Fruit fly (Drosophila melanogaster) whole organism, wandering third instar larva: ENCODE data around the gene CG15546.
A peak's percentile ranks its signal among the peaks of the same experiment; 100 is the strongest.

ENCODE experiments used
- Abd-B ChIP-seq: fragments of >200 bp; optimal IDR thresholded peaks from 2 replicates; lab custom pipeline; 2017; ENCODE audit warnings: missing biosample characterization, missing genetic modification characterization
- CG32264 ChIP-seq: fragments of 200-800 bp; sonication (Bioruptor generic); optimal IDR thresholded peaks from 2 replicates; lab custom pipeline; 2016; ENCODE audit warnings: missing biosample characterization, missing genetic modification characterization
- CG9705 ChIP-seq: fragments of 200-800 bp; sonication (Bioruptor generic); optimal IDR thresholded peaks from 2 replicates; lab custom pipeline; 2018; ENCODE audit warnings: missing biosample characterization, mild to moderate bottlenecking, missing genetic modification characterization
- CrebA ChIP-seq: fragments of 200-800 bp; sonication (Bioruptor generic); optimal IDR thresholded peaks from 2 replicates; lab custom pipeline; 2016; ENCODE audit warnings: missing biosample characterization, mild to moderate bottlenecking, missing genetic modification characterization, borderline replicate concordance
- Dfd ChIP-seq: fragments of >200 bp; optimal IDR thresholded peaks from 2 replicates; lab custom pipeline; 2017; ENCODE audit warnings: missing biosample characterization, missing genetic modification characterization
- Dif ChIP-seq: fragments of 200-275, 200-300 bp; sonication (Bioruptor generic); optimal IDR thresholded peaks from 2 replicates; lab custom pipeline; 2018; ENCODE audit warnings: missing biosample characterization, missing genetic modification characterization; ENCODE audit not compliant: partially characterized antibody
- HLH106 ChIP-seq: fragments of 200-800 bp; optimal IDR thresholded peaks from 3 replicates; lab custom pipeline; 2019; ENCODE audit warnings: missing biosample characterization, mild to moderate bottlenecking, missing genetic modification characterization, moderate library complexity
- Hnf4 ChIP-seq: fragments of 200-800 bp; sonication (Bioruptor generic); optimal IDR thresholded peaks from 2 replicates; lab custom pipeline; 2016; ENCODE audit warnings: missing biosample characterization, mild to moderate bottlenecking, missing genetic modification characterization
- Hr78 ChIP-seq: fragments of >200 bp; optimal IDR thresholded peaks from 2 replicates; lab custom pipeline; 2017; ENCODE audit warnings: missing biosample characterization, missing genetic modification characterization
- Hr83 ChIP-seq: fragments of 200-300 bp; sonication (Bioruptor generic); optimal IDR thresholded peaks from 2 replicates; lab custom pipeline; 2016; ENCODE audit warnings: missing biosample characterization, mild to moderate bottlenecking, missing genetic modification characterization, moderate library complexity; ENCODE audit not compliant: poor library complexity, severe bottlenecking
- Jra ChIP-seq: sonication (Bioruptor generic); optimal IDR thresholded peaks from 2 replicates; lab custom pipeline; 2016; ENCODE audit warnings: missing biosample characterization, missing genetic modification characterization
- Mio ChIP-seq: sonication (Bioruptor generic); optimal IDR thresholded peaks from 2 replicates; lab custom pipeline; 2016; ENCODE audit warnings: missing biosample characterization, missing genetic modification characterization
- Myc ChIP-seq: fragments of >200 bp; optimal IDR thresholded peaks from 2 replicates; lab custom pipeline; 2017
- N ChIP-seq: fragments of >200 bp; optimal IDR thresholded peaks from 2 replicates; lab custom pipeline; 2018; ENCODE audit warnings: missing biosample characterization, missing external identifiers, missing genetic modification characterization
- OdsH ChIP-seq: fragments of 200-800 bp; sonication (Bioruptor generic); optimal IDR thresholded peaks from 2 replicates; lab custom pipeline; 2016; ENCODE audit warnings: missing biosample characterization, mild to moderate bottlenecking, missing genetic modification characterization
- Rel ChIP-seq, 2 experiments: fragments of 200-800 bp; sonication (Bioruptor generic) in 1 of 2; optimal IDR thresholded peaks; 2 replicates in 1 of 2; 3 replicates in 1 of 2; lab custom pipeline; 2016 to 2019; ENCODE audit warnings: mild to moderate bottlenecking in 2 of 2, missing biosample characterization in 2 of 2, missing genetic modification characterization in 2 of 2, moderate library complexity in 1 of 2
- Sp1 ChIP-seq: fragments of 200-800 bp; sonication (Bioruptor generic); optimal IDR thresholded peaks from 3 replicates; lab custom pipeline; 2019; ENCODE audit warnings: missing biosample characterization, mild to moderate bottlenecking, missing genetic modification characterization, moderate library complexity
- Vsx2 ChIP-seq: fragments of 200-300, 225-300 bp; sonication (Bioruptor generic); optimal IDR thresholded peaks from 2 replicates; lab custom pipeline; 2018; ENCODE audit warnings: missing biosample characterization, missing genetic modification characterization; ENCODE audit not compliant: partially characterized antibody
- brk ChIP-seq: fragments of 200-800 bp; sonication (Bioruptor generic); optimal IDR thresholded peaks from 2 replicates; lab custom pipeline; 2016; ENCODE audit warnings: missing biosample characterization, mild to moderate bottlenecking, missing genetic modification characterization
- dl ChIP-seq, 2 experiments: fragments of 175-275, 200-275 bp in 1 of 2; fragments of 200-275 bp in 1 of 2; sonication (Bioruptor generic); optimal IDR thresholded peaks; lab custom pipeline; 2018; ENCODE audit warnings: mild to moderate bottlenecking in 2 of 2, missing biosample characterization in 2 of 2, missing genetic modification characterization in 2 of 2, moderate library complexity in 2 of 2; ENCODE audit not compliant: partially characterized antibody in 2 of 2, insufficient read depth in 1 of 2
- dmrt93B ChIP-seq: fragments of 200-800 bp; sonication (Bioruptor generic); optimal IDR thresholded peaks from 2 replicates; lab custom pipeline; 2018; ENCODE audit warnings: missing biosample characterization, mild to moderate bottlenecking, missing genetic modification characterization
- dsf ChIP-seq: sonication (Bioruptor generic); optimal IDR thresholded peaks from 2 replicates; lab custom pipeline; 2016; ENCODE audit warnings: missing biosample characterization, missing genetic modification characterization, borderline replicate concordance
- ey ChIP-seq: fragments of 200-800 bp; sonication (Bioruptor generic); optimal IDR thresholded peaks from 2 replicates; lab custom pipeline; 2016; ENCODE audit warnings: missing biosample characterization, missing genetic modification characterization
- foxo ChIP-seq, 2 experiments: fragments of 200-800 bp; sonication (Bioruptor generic); optimal IDR thresholded peaks; 2 replicates in 1 of 2; 3 replicates in 1 of 2; lab custom pipeline; 2016 to 2017; ENCODE audit warnings: missing biosample characterization in 2 of 2, missing genetic modification characterization in 2 of 2
- fru ChIP-seq: fragments of 200-800 bp; sonication (Bioruptor generic); optimal IDR thresholded peaks from 3 replicates; lab custom pipeline; 2016; ENCODE audit warnings: missing biosample characterization, mild to moderate bottlenecking, missing genetic modification characterization
- h ChIP-seq: fragments of 200-800 bp; sonication (Bioruptor generic); optimal IDR thresholded peaks from 3 replicates; lab custom pipeline; 2016; ENCODE audit warnings: missing biosample characterization, mild to moderate bottlenecking, missing genetic modification characterization
- jim ChIP-seq: fragments of 175-275, 200-325 bp; sonication (Bioruptor generic); optimal IDR thresholded peaks from 2 replicates; lab custom pipeline; 2016; ENCODE audit warnings: missing biosample characterization, mild to moderate bottlenecking, missing genetic modification characterization
- lola ChIP-seq: fragments of >200 bp; optimal IDR thresholded peaks from 2 replicates; lab custom pipeline; 2017; ENCODE audit warnings: missing biosample characterization, missing genetic modification characterization
- pan ChIP-seq: fragments of >200 bp; optimal IDR thresholded peaks from 2 replicates; lab custom pipeline; 2017
- psq ChIP-seq: fragments of 200-800 bp; sonication (Bioruptor generic); optimal IDR thresholded peaks from 3 replicates; lab custom pipeline; 2017; ENCODE audit warnings: missing biosample characterization, mild to moderate bottlenecking, missing genetic modification characterization, moderate library complexity
- rgr ChIP-seq: fragments of 200-800 bp; sonication (Bioruptor generic); optimal IDR thresholded peaks from 3 replicates; lab custom pipeline; 2016; ENCODE audit warnings: missing biosample characterization, mild to moderate bottlenecking, missing genetic modification characterization
- sv ChIP-seq: fragments of 200-800 bp; sonication (Bioruptor generic); optimal IDR thresholded peaks from 3 replicates; lab custom pipeline; 2016; ENCODE audit warnings: missing biosample characterization, missing genetic modification characterization
- tai ChIP-seq: sonication (Bioruptor generic); optimal IDR thresholded peaks from 2 replicates; lab custom pipeline; 2016; ENCODE audit warnings: missing biosample characterization, missing genetic modification characterization
- usp ChIP-seq: fragments of >200 bp; optimal IDR thresholded peaks from 2 replicates; lab custom pipeline; 2017; ENCODE audit warnings: missing biosample characterization, missing genetic modification characterization
- woc ChIP-seq: sonication (Bioruptor generic); optimal IDR thresholded peaks from 2 replicates; lab custom pipeline; 2016; ENCODE audit warnings: missing biosample characterization, mild to moderate bottlenecking, missing genetic modification characterization

The CG15546 gene

DNA sequence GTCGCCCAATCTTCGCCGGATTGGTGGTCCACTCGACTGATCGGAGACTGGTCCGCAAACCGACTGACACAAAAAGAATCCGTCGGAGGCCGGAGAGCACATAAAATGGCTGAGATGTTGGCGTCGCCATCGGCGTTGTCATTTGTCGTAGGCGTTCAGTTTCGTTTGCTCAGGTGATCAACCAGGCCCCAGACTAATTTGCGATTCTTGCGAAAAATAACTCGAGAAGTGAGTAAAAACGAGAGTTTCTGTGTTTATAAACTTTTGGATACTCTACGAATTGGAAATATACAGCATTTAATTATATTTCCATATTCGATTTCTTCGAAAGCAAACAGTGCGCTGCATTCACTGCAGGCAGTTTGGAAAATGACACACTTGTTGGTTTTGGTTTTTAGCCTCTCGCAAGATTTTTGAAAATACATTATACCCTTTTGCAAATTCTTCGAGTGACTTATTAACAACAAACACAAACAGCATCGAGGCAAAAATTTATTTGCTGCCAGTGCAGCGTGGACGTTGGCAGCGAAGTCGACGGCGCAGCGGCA, at the start of gene CG15546:
Gene CG15546 (minus strand): TSS at position 51 of the 548 bp plus-strand sequence.
- TF ChIP-seq Rel (GFP tag; optimal IDR thresholded peaks at IDR 0.05; lab: Kevin White, UChicago): no peak
- TF ChIP-seq Rel (tag; optimal IDR thresholded peaks at IDR 0.05; lab: Kevin White, UChicago): no peak
- no peak for TF ChIP-seq pan (lab: Kevin White, UChicago)
- TF ChIP-seq N: no peak
- TF ChIP-seq HLH106: peak; percentile 38
- no peak for TF ChIP-seq Vsx2
- TF ChIP-seq lola (GFP tag; lab: Kevin White, UChicago): no peak
- no peak for TF ChIP-seq sv (GFP tag; lab: Kevin White, UChicago)
- TF ChIP-seq h: peak; percentile 15
- peak in 1 of 2 experiments; percentile 13 for TF ChIP-seq foxo (GFP tag; optimal IDR thresholded peaks at IDR 0.05; lab: Kevin White, UChicago)
- TF ChIP-seq usp: no peak
- TF ChIP-seq Dfd (GFP tag; lab: Kevin White, UChicago): no peak
- no peak for TF ChIP-seq psq (GFP tag; lab: Kevin White, UChicago)
- no peak for TF ChIP-seq fru (GFP tag; lab: Kevin White, UChicago)
- TF ChIP-seq Hnf4: no peak
- TF ChIP-seq Hr78 (GFP tag; lab: Kevin White, UChicago): no peak
- no peak for TF ChIP-seq Mio (GFP tag; lab: Kevin White, UChicago)
- no peak for TF ChIP-seq Jra (GFP tag; lab: Kevin White, UChicago)
- TF ChIP-seq CrebA (GFP tag; lab: Kevin White, UChicago): no peak
- no peak for TF ChIP-seq Dif (GFP tag; lab: Kevin White, UChicago)
- no peak for TF ChIP-seq dsf (GFP tag; lab: Kevin White, UChicago)
- TF ChIP-seq dmrt93B (GFP tag; lab: Kevin White, UChicago): no peak
- no peak for TF ChIP-seq Hr83
- no peak for TF ChIP-seq tai (GFP tag; lab: Kevin White, UChicago)
- TF ChIP-seq jim (GFP tag; lab: Kevin White, UChicago): no peak
- no peak for TF ChIP-seq OdsH
- no peak for TF ChIP-seq Myc (lab: Kevin White, UChicago)
- TF ChIP-seq ey: peak; percentile 7
- no peak for TF ChIP-seq rgr
- TF ChIP-seq Abd-B (GFP tag; lab: Kevin White, UChicago): no peak
- no peak for TF ChIP-seq Sp1 (GFP tag; lab: Kevin White, UChicago)
- no peak for TF ChIP-seq woc (GFP tag; lab: Kevin White, UChicago)

DNA sequence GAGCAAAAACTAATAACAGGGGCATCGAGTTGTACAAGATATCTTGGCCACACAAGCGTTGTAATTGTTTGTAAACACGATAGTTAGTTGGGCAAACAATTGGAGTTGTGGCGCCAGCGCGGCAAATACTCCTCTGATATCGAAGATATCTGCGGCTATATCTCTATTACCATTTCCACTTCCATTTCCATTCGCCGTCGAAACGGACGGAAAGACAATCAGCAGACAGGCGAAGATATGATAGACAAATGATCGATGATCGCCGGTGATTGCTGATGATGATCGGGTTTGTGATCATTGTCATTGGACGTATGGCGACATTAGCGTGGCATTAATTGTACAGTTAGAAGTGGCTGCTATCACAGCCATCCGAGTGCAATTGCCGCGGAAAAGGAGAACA, 49.5 kb upstream of the CG15546 start:
- TF ChIP-seq OdsH: no peak
- no peak for TF ChIP-seq psq (GFP tag; lab: Kevin White, UChicago)
- TF ChIP-seq brk (GFP tag; lab: Kevin White, UChicago): no peak
- TF ChIP-seq Abd-B (GFP tag; lab: Kevin White, UChicago): no peak

DNA sequence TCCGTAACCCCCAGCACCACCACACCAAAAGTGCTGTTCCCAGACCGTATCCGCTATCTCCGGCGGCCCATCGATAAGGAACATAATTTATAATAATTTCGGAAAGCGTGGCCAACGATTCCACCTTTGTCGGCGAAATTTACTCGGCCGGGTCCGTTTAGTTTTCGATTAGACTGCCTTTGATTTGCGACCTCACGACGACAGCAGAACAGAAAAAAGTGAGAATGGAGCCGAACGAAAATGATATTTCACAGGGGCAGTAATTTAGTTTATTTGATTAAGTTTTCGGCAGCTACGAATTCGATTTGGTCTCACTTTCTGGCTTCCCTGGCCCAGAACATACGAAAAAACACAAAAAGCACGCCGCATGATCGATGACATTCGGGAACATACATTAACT, 47.6 kb upstream of the CG15546 start:
- TF ChIP-seq CG32264: no peak

dm6 chr3R:30922414-30922813, 46.4 kb upstream of the CG15546 start:
- no peak for TF ChIP-seq CG9705 (GFP tag; lab: Kevin White, UChicago)

DNA sequence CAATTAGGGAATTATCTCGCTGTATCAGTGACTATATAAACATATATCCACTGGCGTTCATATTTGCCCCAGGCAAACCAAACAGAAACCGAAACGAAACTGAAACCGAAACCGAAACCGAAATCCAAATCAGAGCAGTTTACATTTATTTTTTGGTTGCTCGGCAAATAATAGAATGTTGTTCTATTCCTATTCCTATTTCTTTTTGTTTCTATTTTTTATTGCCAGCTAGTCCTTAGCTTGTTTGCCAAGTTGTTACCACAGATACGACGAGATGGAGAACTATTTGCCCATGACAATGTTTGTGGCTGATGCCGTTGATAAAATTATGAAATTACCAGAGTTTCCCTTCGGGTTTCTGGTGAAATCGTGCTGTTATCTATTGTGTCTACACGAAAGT, 42.9 kb upstream of the CG15546 start:
- no peak for TF ChIP-seq Dif (GFP tag; lab: Kevin White, UChicago)
- TF ChIP-seq Myc (lab: Kevin White, UChicago): no peak
- no peak for TF ChIP-seq pan (lab: Kevin White, UChicago)
- TF ChIP-seq OdsH: no peak
- no peak for TF ChIP-seq dl (GFP tag; optimal IDR thresholded peaks at IDR 0.05; lab: Kevin White, UChicago; ENCODE audit: insufficient read depth in 1 of 2, partially characterized antibody in 2 of 2)
- TF ChIP-seq Mio (GFP tag; lab: Kevin White, UChicago): no peak
- no peak for TF ChIP-seq dsf (GFP tag; lab: Kevin White, UChicago)
